Worm (Caenorhabditis elegans) whole organism, young adult: ENCODE measurements around the gene eif-3.D.
A peak's percentile ranks its signal among the peaks of the same experiment; 100 is the strongest.

Source experiments
- B0035.1 ChIP-seq: sonication (generic microtip); optimal IDR thresholded peaks from 2 replicates; lab custom pipeline; 2016; ENCODE audit warnings: missing genetic modification characterization, mild to moderate bottlenecking, missing compliant biosample characterization, missing genotype, missing genetic modification reagents
- B0336.3 ChIP-seq: fragments of 200-800 bp; sonication (Bioruptor generic); IDR thresholded peaks from 2 replicates; pipeline ENCODE4 v1.3.6; 2022; ENCODE audit warnings: missing genetic modification characterization, missing compliant biosample characterization
- C17E4.6 ChIP-seq: fragments of 200-800 bp; sonication (Bioruptor generic); IDR thresholded peaks from 2 replicates; pipeline ENCODE4 v1.3.6; 2022; ENCODE audit warnings: missing genetic modification reagents, missing genetic modification characterization, missing compliant biosample characterization
- F22D6.2 ChIP-seq: sonication (generic microtip); optimal IDR thresholded peaks from 2 replicates; lab custom pipeline; 2016; ENCODE audit warnings: mild to moderate bottlenecking, missing genetic modification characterization, missing compliant biosample characterization
- K12H6.12 ChIP-seq: fragments of 200-800 bp; sonication (Bioruptor generic); optimal IDR thresholded peaks from 2 replicates; lab custom pipeline; 2018; ENCODE audit warnings: mild to moderate bottlenecking, missing genetic modification characterization, missing compliant biosample characterization
- T26A5.8 ChIP-seq: sonication (generic microtip); optimal IDR thresholded peaks from 2 replicates; lab custom pipeline; 2016; ENCODE audit warnings: missing genetic modification characterization, missing compliant biosample characterization
- Y56A3A.18 ChIP-seq: fragments of 200-800 bp; sonication (Bioruptor generic); IDR thresholded peaks from 2 replicates; pipeline ENCODE4 v1.3.6; 2022; ENCODE audit warnings: missing genetic modification reagents, missing genetic modification characterization, missing compliant biosample characterization
- ZK185.1 ChIP-seq: sonication (generic microtip); optimal IDR thresholded peaks from 2 replicates; lab custom pipeline; 2016; ENCODE audit warnings: mild to moderate bottlenecking, missing genetic modification characterization, missing compliant biosample characterization; ENCODE audit not compliant: poor library complexity, severe bottlenecking
- aptf-2 ChIP-seq: fragments of 200-800 bp; sonication (Bioruptor generic); conservative IDR thresholded peaks from 2 replicates; pipeline ENCODE4 v1.3.6; 2022; ENCODE audit warnings: missing genetic modification reagents, missing genetic modification characterization, missing compliant biosample characterization
- aptf-3 ChIP-seq: fragments of 200-800 bp; sonication (Bioruptor generic); IDR thresholded peaks from 2 replicates; pipeline ENCODE4 v1.3.6; 2022; ENCODE audit warnings: missing genetic modification characterization, missing compliant biosample characterization
- atf-7 ChIP-seq: sonication (generic microtip); optimal IDR thresholded peaks from 2 replicates; lab custom pipeline; 2017; ENCODE audit warnings: mild to moderate bottlenecking, missing genetic modification characterization, missing compliant biosample characterization
- athp-1 ChIP-seq: sonication (generic microtip); optimal IDR thresholded peaks from 2 replicates; lab custom pipeline; 2017; ENCODE audit warnings: mild to moderate bottlenecking, missing genetic modification characterization, missing compliant biosample characterization
- attf-3 ChIP-seq: fragments of 200-800 bp; sonication (Bioruptor generic); conservative IDR thresholded peaks from 2 replicates; pipeline ENCODE4 v1.3.6; 2022; ENCODE audit warnings: missing genetic modification reagents, missing genetic modification characterization, missing compliant biosample characterization
- attf-6 ChIP-seq: fragments of 200-800 bp; sonication (Bioruptor generic); IDR thresholded peaks from 2 replicates; pipeline ENCODE4 v1.3.6; 2022; ENCODE audit warnings: missing genetic modification reagents, missing genetic modification characterization, missing compliant biosample characterization
- bed-1 ChIP-seq: fragments of 200-800 bp; sonication (Bioruptor generic); IDR thresholded peaks from 2 replicates; pipeline ENCODE4 v1.3.6; 2022; ENCODE audit warnings: missing genetic modification reagents, missing genetic modification characterization, missing compliant biosample characterization
- cebp-1 ChIP-seq, 2 experiments: fragments of 200-800 bp in 1 of 2; sonication (Bioruptor generic) in 1 of 2; sonication (generic microtip) in 1 of 2; IDR thresholded peaks in 1 of 2; optimal IDR thresholded peaks in 1 of 2; 2 replicates each; pipeline versions ENCODE4 v1.3.6 to Lab custom; 2017 to 2022; ENCODE audit warnings: missing compliant biosample characterization in 2 of 2, missing genetic modification characterization in 2 of 2, mild to moderate bottlenecking in 1 of 2, missing genetic modification reagents in 1 of 2, moderate library complexity in 1 of 2
- ceh-100 ChIP-seq: fragments of 200-800 bp; sonication (Bioruptor generic); IDR thresholded peaks from 2 replicates; pipeline ENCODE4 v1.3.6; 2022; ENCODE audit warnings: missing genetic modification reagents, missing genetic modification characterization, missing compliant biosample characterization
- ceh-27 ChIP-seq: fragments of 200-800 bp; sonication (Bioruptor generic); optimal IDR thresholded peaks from 2 replicates; lab custom pipeline; 2018; ENCODE audit warnings: mild to moderate bottlenecking, missing genetic modification characterization, moderate library complexity, missing compliant biosample characterization
- ceh-40 ChIP-seq: fragments of 200-800 bp; sonication (Bioruptor generic); IDR thresholded peaks from 2 replicates; pipeline ENCODE4 v1.3.6; 2022; ENCODE audit warnings: missing genetic modification characterization, missing compliant biosample characterization
- ceh-58 ChIP-seq: fragments of 200-800 bp; sonication (Bioruptor generic); IDR thresholded peaks from 2 replicates; pipeline ENCODE4 v1.3.6; 2022; ENCODE audit warnings: missing genetic modification characterization, missing compliant biosample characterization
- die-1 ChIP-seq: sonication (generic microtip); optimal IDR thresholded peaks from 2 replicates; lab custom pipeline; 2016; ENCODE audit warnings: missing genotype, mild to moderate bottlenecking, missing genetic modification characterization, missing compliant biosample characterization
- dox-1 ChIP-seq: fragments of 200-800 bp; sonication (Bioruptor generic); IDR thresholded peaks from 2 replicates; pipeline ENCODE4 v1.3.6; 2022; ENCODE audit warnings: missing genetic modification reagents, missing genetic modification characterization, missing compliant biosample characterization
- efl-1 ChIP-seq: fragments of 150-350 bp; optimal IDR thresholded peaks from 2 replicates; lab custom pipeline; 2014; ENCODE audit warnings: missing biosample characterization, missing genetic modification reagents, missing genetic modification characterization
- egl-18 ChIP-seq: fragments of 200-800 bp; sonication (Bioruptor generic); IDR thresholded peaks from 2 replicates; pipeline ENCODE4 v1.3.6; 2022; ENCODE audit warnings: missing genetic modification reagents, missing genetic modification characterization, missing compliant biosample characterization
- ekl-4 ChIP-seq: fragments of 200-800 bp; sonication (Bioruptor generic); IDR thresholded peaks from 2 replicates; pipeline ENCODE4 v1.3.6; 2022; ENCODE audit warnings: missing genetic modification reagents, missing genetic modification characterization, missing compliant biosample characterization
- fkh-3 ChIP-seq: sonication (generic microtip); optimal IDR thresholded peaks from 2 replicates; lab custom pipeline; 2016; ENCODE audit warnings: mild to moderate bottlenecking, missing genetic modification characterization, missing compliant biosample characterization
- him-1 ChIP-seq: sonication (generic microtip); optimal IDR thresholded peaks from 2 replicates; lab custom pipeline; 2016; ENCODE audit warnings: missing genotype, missing genetic modification reagents, missing genetic modification characterization, missing compliant biosample characterization
- hlh-26 ChIP-seq: fragments of 200-800 bp; sonication (Bioruptor generic); conservative IDR thresholded peaks from 2 replicates; pipeline ENCODE4 v1.3.6; 2022; ENCODE audit warnings: missing genetic modification reagents, missing genetic modification characterization, missing compliant biosample characterization
- hmg-1.2 ChIP-seq: fragments of 200-800 bp; sonication (Bioruptor generic); IDR thresholded peaks from 2 replicates; pipeline ENCODE4 v1.3.6; 2022; ENCODE audit warnings: missing genetic modification reagents, missing genetic modification characterization, missing compliant biosample characterization
- hsf-1 ChIP-seq: fragments of 200-800 bp; sonication (Bioruptor generic); IDR thresholded peaks from 2 replicates; pipeline ENCODE4 v1.3.6; 2022; ENCODE audit warnings: missing genetic modification reagents, missing genetic modification characterization, missing compliant biosample characterization
- let-607 ChIP-seq, 2 experiments: fragments of 200-800 bp in 1 of 2; sonication (Bioruptor generic) in 1 of 2; sonication (generic microtip) in 1 of 2; optimal IDR thresholded peaks; 2 replicates each; lab custom pipeline; 2016 to 2018; ENCODE audit warnings: mild to moderate bottlenecking in 2 of 2, missing compliant biosample characterization in 2 of 2, missing genetic modification characterization in 2 of 2, moderate library complexity in 2 of 2, missing genotype in 1 of 2
- lsl-1 ChIP-seq: fragments of 200-800 bp; sonication (Bioruptor generic); optimal IDR thresholded peaks from 2 replicates; lab custom pipeline; 2018; ENCODE audit warnings: mild to moderate bottlenecking, missing genetic modification characterization, moderate library complexity, missing compliant biosample characterization
- lsy-27 ChIP-seq: sonication (generic microtip); optimal IDR thresholded peaks from 2 replicates; lab custom pipeline; 2017; ENCODE audit warnings: missing genetic modification characterization, mild to moderate bottlenecking, missing compliant biosample characterization, antibody characterized with exemption, missing genotype, borderline replicate concordance; ENCODE audit not compliant: insufficient read depth
- mxl-1 ChIP-seq: sonication (generic microtip); optimal IDR thresholded peaks from 2 replicates; lab custom pipeline; 2016; ENCODE audit warnings: missing genetic modification characterization, missing compliant biosample characterization
- nfya-2 ChIP-seq: fragments of 200-800 bp; sonication (Bioruptor generic); IDR thresholded peaks from 2 replicates; pipeline ENCODE4 v1.3.6; 2022; ENCODE audit warnings: missing genetic modification reagents, missing genetic modification characterization, missing compliant biosample characterization
- nhr-120 ChIP-seq: fragments of 200-800 bp; sonication (Bioruptor generic); IDR thresholded peaks from 2 replicates; pipeline ENCODE4 v1.3.6; 2022; ENCODE audit warnings: missing genetic modification characterization, missing compliant biosample characterization
- nhr-80 ChIP-seq: sonication (generic microtip); optimal IDR thresholded peaks from 2 replicates; lab custom pipeline; 2016; ENCODE audit warnings: missing genetic modification characterization, missing compliant biosample characterization
- rpc-1 ChIP-seq, 2 experiments: fragments of 150-350 bp in 1 of 2; sonication (generic microtip) in 1 of 2; optimal IDR thresholded peaks; 2 replicates each; lab custom pipeline; 2014 to 2018; ENCODE audit warnings: missing biosample characterization in 1 of 2, missing genetic modification characterization in 1 of 2, missing genetic modification reagents in 1 of 2, missing genotype in 1 of 2
- snpc-1.1 ChIP-seq: sonication (generic microtip); optimal IDR thresholded peaks from 2 replicates; lab custom pipeline; 2017; ENCODE audit warnings: missing genetic modification characterization, mild to moderate bottlenecking, missing compliant biosample characterization, antibody characterized with exemption, moderate library complexity, missing genotype, missing genetic modification reagents; ENCODE audit not compliant: insufficient read depth
- snpc-1.3 ChIP-seq: sonication (generic microtip); optimal IDR thresholded peaks from 2 replicates; lab custom pipeline; 2017; ENCODE audit warnings: missing genetic modification characterization, mild to moderate bottlenecking, missing compliant biosample characterization, antibody characterized with exemption, moderate library complexity, missing genotype, missing genetic modification reagents; ENCODE audit not compliant: insufficient read depth
- snpc-4 ChIP-seq, 5 experiments: fragments of 150-350 bp in 1 of 5; sonication (generic microtip) in 4 of 5; optimal IDR thresholded peaks; 2 replicates each; lab custom pipeline; 2014 to 2018; ENCODE audit warnings: missing genetic modification characterization in 5 of 5, missing biosample characterization in 3 of 5, antibody characterized with exemption in 2 of 5, mild to moderate bottlenecking in 2 of 5, missing compliant biosample characterization in 2 of 5, missing genotype in 2 of 5, moderate library complexity in 2 of 5, missing genetic modification reagents in 1 of 5
- sptf-2 ChIP-seq: fragments of 200-800 bp; sonication (Bioruptor generic); optimal IDR thresholded peaks from 2 replicates; lab custom pipeline; 2018; ENCODE audit warnings: mild to moderate bottlenecking, missing genetic modification characterization, missing compliant biosample characterization
- tbp1 ChIP-seq: fragments of 200-800 bp; sonication (Bioruptor generic); optimal IDR thresholded peaks from 2 replicates; lab custom pipeline; 2018; ENCODE audit warnings: mild to moderate bottlenecking, missing genetic modification characterization, missing compliant biosample characterization
- tbx-9 ChIP-seq: sonication (generic microtip); optimal IDR thresholded peaks from 2 replicates; lab custom pipeline; 2016; ENCODE audit warnings: borderline replicate concordance, missing genetic modification characterization, inconsistent platforms, missing compliant biosample characterization
- zfh-2 ChIP-seq: fragments of 200-800 bp; sonication (Bioruptor generic); conservative IDR thresholded peaks from 2 replicates; pipeline ENCODE4 v1.3.6; 2022; ENCODE audit warnings: missing genetic modification reagents, missing genetic modification characterization, missing compliant biosample characterization
- ztf-25 ChIP-seq: fragments of 200-800 bp; sonication (Bioruptor generic); IDR thresholded peaks from 2 replicates; pipeline ENCODE4 v1.3.6; 2022; ENCODE audit warnings: missing genetic modification reagents, missing genetic modification characterization, missing compliant biosample characterization
- ztf-26 ChIP-seq: sonication (generic microtip); optimal IDR thresholded peaks from 2 replicates; lab custom pipeline; 2017; ENCODE audit warnings: missing genetic modification characterization, missing compliant biosample characterization

eif-3.D gene

DNA sequence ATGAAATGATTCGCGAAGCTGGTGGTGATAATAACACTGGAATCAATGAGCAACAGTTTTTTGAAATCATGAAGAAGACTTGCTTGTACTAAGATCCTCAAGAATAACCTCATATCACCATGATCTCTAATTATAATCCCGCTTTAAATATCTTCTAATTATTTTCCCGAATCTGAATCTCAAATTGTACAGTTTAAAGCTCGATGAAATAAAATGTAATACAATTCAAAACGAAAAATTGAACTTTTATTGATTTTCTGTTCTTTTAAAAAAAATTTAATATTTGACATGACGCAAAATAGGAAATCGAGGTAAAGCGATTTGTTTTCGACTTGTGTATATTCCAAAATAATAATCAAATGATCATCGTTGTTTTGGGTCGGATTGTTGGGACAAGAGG lies 3.5 kb upstream of the eif-3.D start (continued):
- TF ChIP-seq aptf-3 (GFP tag; lab: Robert Waterston, UW) (no peak), bed-1 (GFP tag; lab: Robert Waterston, UW) (no peak), zfh-2 (no peak), ztf-26 (tag; lab: Kevin White, UChicago) (peak; percentile 41), efl-1 (no peak), K12H6.12 (no peak), hlh-26 (GFP tag; lab: Robert Waterston, UW) (no peak), snpc-4 (GFP tag; optimal IDR thresholded peaks at IDR 0.05; lab: Kevin White, UChicago) (no peak), snpc-4 (tag; optimal IDR thresholded peaks at IDR 0.05; lab: Kevin White, UChicago) (no peak), sptf-2 (no peak), atf-7 (tag; lab: Kevin White, UChicago) (peak; percentile 27), T26A5.8 (tag; lab: Kevin White, UChicago) (no peak), ceh-100 (GFP tag; lab: Robert Waterston, UW) (no peak), tbp1 (GFP tag; lab: Kevin White, UChicago) (no peak), F22D6.2 (peak; percentile 7), Y56A3A.18 (GFP tag; lab: Robert Waterston, UW) (peak; percentile 45; the same call in 1 of the 2 replicates), ekl-4 (GFP tag; lab: Robert Waterston, UW) (peak; percentile 74; the same call in 1 of the 2 replicates), snpc-1.1 (tag; lab: Kevin White, UChicago) (no peak), nhr-120 (GFP tag; lab: Robert Waterston, UW) (0 out of 2 replicates have a peak, but pooled peaks have one; percentile 26), lsy-27 (tag; lab: Kevin White, UChicago) (no peak), nfya-2 (GFP tag; lab: Robert Waterston, UW) (no peak), egl-18 (GFP tag; lab: Robert Waterston, UW) (no peak), him-1 (no peak), cebp-1 (GFP tag; IDR thresholded peaks at IDR 0.05; lab: Robert Waterston, UW) (no peak), cebp-1 (tag; optimal IDR thresholded peaks at IDR 0.05; lab: Kevin White, UChicago) (peak; percentile 43), fkh-3 (tag; lab: Kevin White, UChicago) (no peak), snpc-1.3 (tag; lab: Kevin White, UChicago) (no peak), attf-3 (GFP tag; lab: Robert Waterston, UW) (no peak), attf-6 (GFP tag; lab: Robert Waterston, UW) (no peak), B0336.3 (GFP tag; lab: Robert Waterston, UW) (peak; percentile 73), ZK185.1 (no peak), ceh-27 (GFP tag; lab: Kevin White, UChicago) (no peak), ceh-58 (GFP tag; lab: Robert Waterston, UW) (no peak), rpc-1 (optimal IDR thresholded peaks at IDR 0.05; lab: Kevin White, UChicago) (no peak), rpc-1 (tag; optimal IDR thresholded peaks at IDR 0.05; lab: Kevin White, UChicago) (no peak), lsl-1 (GFP tag; lab: Kevin White, UChicago) (no peak), C17E4.6 (GFP tag; lab: Robert Waterston, UW) (no peak), aptf-2 (GFP tag; lab: Robert Waterston, UW) (no peak), dox-1 (GFP tag; lab: Robert Waterston, UW) (0 out of 2 replicates have a peak, but pooled peaks have one; percentile 39), ceh-40 (no peak)
- TF ChIP-seq, all 124 proteins: peak for 31

- no peak for TF ChIP-seq athp-1 (tag; lab: Kevin White, UChicago)
- TF ChIP-seq ceh-58 (GFP tag; lab: Robert Waterston, UW), result no peak
- no peak for TF ChIP-seq hsf-1 (GFP tag; lab: Robert Waterston, UW)
- TF ChIP-seq hmg-1.2, result no peak
- no peak for TF ChIP-seq egl-18 (GFP tag; lab: Robert Waterston, UW)
- TF ChIP-seq tbx-9 (tag; lab: Kevin White, UChicago), result no peak
- no peak for TF ChIP-seq die-1 (tag; lab: Kevin White, UChicago)
- no peak for TF ChIP-seq let-607 (tag; optimal IDR thresholded peaks at IDR 0.05; lab: Kevin White, UChicago)
- no peak for TF ChIP-seq nhr-80 (tag; lab: Kevin White, UChicago)
- TF ChIP-seq ztf-25 (GFP tag; lab: Robert Waterston, UW), result no peak
- no peak for TF ChIP-seq B0035.1 (tag; lab: Kevin White, UChicago)
- TF ChIP-seq mxl-1 (tag; lab: Kevin White, UChicago), result no peak
Observed at ce11 chrIII:8973826-8974225, 2.4 kb upstream of the eif-3.D start, which contains the start of gene R08D7.5. Gene R08D7.5 (plus strand): TSS chrIII:8974126.
